Fruit fly (Drosophila melanogaster) whole organism, embryonic: ENCODE results near the gene Hecw.

Experiments used
- ATbp ChIP-seq: fragments of 200-800 bp; sonication (Bioruptor generic); optimal IDR thresholded peaks from 2 replicates; lab custom pipeline; 2017; ENCODE audit warnings: missing biosample characterization, mild to moderate bottlenecking, missing genetic modification characterization, missing genetic modification reagents
- Asciz ChIP-seq: fragments of 200-800 bp; sonication (Bioruptor generic); optimal IDR thresholded peaks from 2 replicates; lab custom pipeline; 2017; ENCODE audit warnings: missing biosample characterization, mild to moderate bottlenecking, missing genetic modification characterization, missing genetic modification reagents
- Atf6 ChIP-seq: fragments of 200-800 bp; sonication (Bioruptor generic); IDR thresholded peaks from 2 replicates; pipeline ENCODE4 v1.3.6; 2022; ENCODE audit warnings: missing biosample characterization, missing genetic modification characterization
- CG10543 ChIP-seq: fragments of 200-800 bp; sonication (Bioruptor generic); optimal IDR thresholded peaks from 3 replicates; lab custom pipeline; 2017; ENCODE audit warnings: missing biosample characterization, mild to moderate bottlenecking, missing genetic modification characterization, moderate library complexity
- CG12236 ChIP-seq: fragments of 200-800 bp; sonication (Bioruptor generic); optimal IDR thresholded peaks from 2 replicates; lab custom pipeline; 2016; ENCODE audit warnings: missing biosample characterization, missing genetic modification characterization
- CG12942 ChIP-seq: fragments of 200-800 bp; sonication (Bioruptor generic); optimal IDR thresholded peaks from 3 replicates; lab custom pipeline; 2016; ENCODE audit warnings: missing biosample characterization, missing genetic modification characterization
- CG13624 ChIP-seq: fragments of 200-800 bp; sonication (Bioruptor generic); optimal IDR thresholded peaks from 2 replicates; lab custom pipeline; 2016; ENCODE audit warnings: missing biosample characterization, missing genetic modification characterization
- CG14050 ChIP-seq: fragments of 200-800 bp; sonication (Bioruptor generic); IDR thresholded peaks from 3 replicates; pipeline ENCODE4 v1.3.6; 2022; ENCODE audit warnings: missing biosample characterization, missing genetic modification characterization
- CG14441 ChIP-seq: fragments of 200-800 bp; sonication (Bioruptor generic); IDR thresholded peaks from 2 replicates; pipeline ENCODE4 v1.3.6; 2022; ENCODE audit warnings: missing biosample characterization, missing genetic modification characterization
- CG15269 ChIP-seq: fragments of 200-800 bp; sonication (Bioruptor generic); optimal IDR thresholded peaks from 2 replicates; lab custom pipeline; 2018; ENCODE audit warnings: missing biosample characterization, mild to moderate bottlenecking, missing genetic modification characterization, moderate library complexity
- CG1647 ChIP-seq: fragments of 200-800 bp; sonication (Bioruptor generic); optimal IDR thresholded peaks from 3 replicates; lab custom pipeline; 2016; ENCODE audit warnings: missing biosample characterization, missing genetic modification characterization
- CG16779 ChIP-seq: fragments of 200-800 bp; sonication (Bioruptor generic); IDR thresholded peaks from 2 replicates; pipeline ENCODE4 v1.3.6; 2022; ENCODE audit warnings: missing biosample characterization, missing genetic modification characterization
- CG16813 ChIP-seq: fragments of 200-800 bp; sonication (Bioruptor generic); IDR thresholded peaks from 3 replicates; pipeline ENCODE4 v1.3.6; 2022; ENCODE audit warnings: missing biosample characterization, missing genetic modification characterization; ENCODE audit not compliant: partially characterized antibody
- CG17361 ChIP-seq: fragments of 200-800 bp; sonication (Bioruptor generic); IDR thresholded peaks from 3 replicates; pipeline ENCODE4 v1.3.6; 2022; ENCODE audit warnings: missing biosample characterization, missing genetic modification characterization
- CG1832 ChIP-seq: fragments of 200-800 bp; sonication (Bioruptor generic); optimal IDR thresholded peaks from 2 replicates; lab custom pipeline; 2017; ENCODE audit warnings: missing biosample characterization, mild to moderate bottlenecking, missing genetic modification characterization, inconsistent platforms
- CG33557 ChIP-seq: fragments of 200-800 bp; sonication (Bioruptor generic); optimal IDR thresholded peaks from 2 replicates; lab custom pipeline; 2019; ENCODE audit warnings: missing biosample characterization, mild to moderate bottlenecking, missing genetic modification characterization, moderate library complexity
- CG3838 ChIP-seq: fragments of 200-800 bp; sonication (Bioruptor generic); optimal IDR thresholded peaks from 3 replicates; lab custom pipeline; 2016; ENCODE audit warnings: missing biosample characterization, missing genetic modification characterization
- CG7963 ChIP-seq: fragments of 200-800 bp; sonication (Bioruptor generic); IDR thresholded peaks from 3 replicates; pipeline ENCODE4 v1.3.6; 2022; ENCODE audit warnings: missing biosample characterization, missing genetic modification characterization; ENCODE audit not compliant: partially characterized antibody
- CG8089 ChIP-seq: fragments of 200-800 bp; sonication (Bioruptor generic); optimal IDR thresholded peaks from 3 replicates; lab custom pipeline; 2016; ENCODE audit warnings: missing biosample characterization, missing genetic modification characterization
- CG9797 ChIP-seq: fragments of 200-800 bp; sonication (Bioruptor generic); optimal IDR thresholded peaks from 3 replicates; lab custom pipeline; 2018; ENCODE audit warnings: missing biosample characterization, mild to moderate bottlenecking, missing genetic modification characterization
- D19A ChIP-seq: fragments of 200-800 bp; optimal IDR thresholded peaks from 3 replicates; lab custom pipeline; 2019; ENCODE audit warnings: missing biosample characterization, mild to moderate bottlenecking, missing genetic modification characterization, moderate library complexity
- Dref ChIP-seq: fragments of 200-800 bp; sonication (Bioruptor generic); IDR thresholded peaks from 2 replicates; pipeline ENCODE4 v1.3.6; 2022; ENCODE audit warnings: missing biosample characterization, missing genetic modification characterization
- Fer1 ChIP-seq: fragments of 200-800 bp; sonication (Bioruptor generic); optimal IDR thresholded peaks from 2 replicates; lab custom pipeline; 2017; ENCODE audit warnings: missing biosample characterization, mild to moderate bottlenecking, missing genetic modification characterization
- Hand ChIP-seq: fragments of 200-800 bp; sonication (Bioruptor generic); optimal IDR thresholded peaks from 2 replicates; lab custom pipeline; 2017; ENCODE audit warnings: mild to moderate bottlenecking, missing biosample characterization, missing genetic modification reagents, missing genetic modification characterization
- HmgD ChIP-seq: fragments of 200-800 bp; sonication (Bioruptor generic); optimal IDR thresholded peaks from 3 replicates; lab custom pipeline; 2016; ENCODE audit warnings: missing biosample characterization, missing genetic modification characterization
- HmgZ ChIP-seq: fragments of 200-800 bp; sonication (Bioruptor generic); optimal IDR thresholded peaks from 2 replicates; lab custom pipeline; 2018; ENCODE audit warnings: missing biosample characterization, mild to moderate bottlenecking, missing genetic modification characterization
- Hmx ChIP-seq: fragments of 200-800 bp; sonication (Bioruptor generic); optimal IDR thresholded peaks from 2 replicates; lab custom pipeline; 2016; ENCODE audit warnings: missing biosample characterization, missing genetic modification characterization
- Sry-δ ChIP-seq: fragments of 200-800 bp; sonication (Bioruptor generic); optimal IDR thresholded peaks from 2 replicates; lab custom pipeline; 2016; ENCODE audit warnings: missing biosample characterization, missing genetic modification characterization
- ap ChIP-seq: fragments of 200-800 bp; sonication (Bioruptor generic); IDR thresholded peaks from 2 replicates; pipeline ENCODE4 v1.3.6; 2022; ENCODE audit warnings: missing biosample characterization, missing genetic modification characterization
- crol ChIP-seq: fragments of 200-800 bp; sonication (Bioruptor generic); IDR thresholded peaks from 2 replicates; pipeline ENCODE4 v1.3.6; 2022; ENCODE audit warnings: missing biosample characterization, missing genetic modification characterization
- disco-r ChIP-seq: fragments of 200-800 bp; sonication (Bioruptor generic); optimal IDR thresholded peaks from 2 replicates; lab custom pipeline; 2016; ENCODE audit warnings: missing biosample characterization, missing genetic modification characterization
- dpn ChIP-seq, 2 experiments: fragments of 200-800 bp; sonication (Bioruptor generic); optimal IDR thresholded peaks; 3 replicates each; lab custom pipeline; 2016; ENCODE audit warnings: missing biosample characterization in 2 of 2, missing genetic modification characterization in 2 of 2
- ewg ChIP-seq: fragments of 200-800 bp; sonication (Bioruptor generic); optimal IDR thresholded peaks from 3 replicates; lab custom pipeline; 2017; ENCODE audit warnings: mild to moderate bottlenecking, missing biosample characterization, missing genetic modification reagents, missing genetic modification characterization
- gt ChIP-seq: fragments of 200-800 bp; sonication (Bioruptor generic); IDR thresholded peaks from 2 replicates; pipeline ENCODE4 v1.3.6; 2022; ENCODE audit warnings: missing biosample characterization, missing genetic modification characterization
- her ChIP-seq: fragments of 200-800 bp; sonication (Bioruptor generic); optimal IDR thresholded peaks from 2 replicates; lab custom pipeline; 2016; ENCODE audit warnings: missing biosample characterization, missing genetic modification characterization
- jumu ChIP-seq: fragments of 200-800 bp; sonication (Bioruptor generic); optimal IDR thresholded peaks from 3 replicates; lab custom pipeline; 2016; ENCODE audit warnings: missing biosample characterization, missing genetic modification characterization
- kay ChIP-seq: fragments of 200-800 bp; sonication (Bioruptor generic); optimal IDR thresholded peaks from 2 replicates; lab custom pipeline; 2016; ENCODE audit warnings: missing biosample characterization, missing genetic modification characterization
- kni ChIP-seq: fragments of 200-800 bp; sonication (Bioruptor generic); optimal IDR thresholded peaks from 3 replicates; lab custom pipeline; 2017; ENCODE audit warnings: mild to moderate bottlenecking, missing biosample characterization, missing genetic modification reagents, missing genetic modification characterization
- knrl ChIP-seq: fragments of 200-800 bp; sonication (Bioruptor generic); IDR thresholded peaks from 3 replicates; pipeline ENCODE4 v1.3.6; 2022; ENCODE audit warnings: missing biosample characterization, missing genetic modification characterization; ENCODE audit not compliant: partially characterized antibody
- otp ChIP-seq: fragments of 200-800 bp; sonication (Bioruptor generic); IDR thresholded peaks from 3 replicates; pipeline ENCODE4, ENCODE4 v1.3.6; 2022; ENCODE audit warnings: missing biosample characterization, missing genetic modification characterization
- pnt ChIP-seq: fragments of 200-800 bp; sonication (Bioruptor generic); optimal IDR thresholded peaks from 3 replicates; lab custom pipeline; 2016; ENCODE audit warnings: missing biosample characterization, missing genetic modification characterization
- psq ChIP-seq: fragments of 200-800 bp; sonication (Bioruptor generic); optimal IDR thresholded peaks from 2 replicates; lab custom pipeline; 2017; ENCODE audit warnings: missing biosample characterization, missing genetic modification characterization
- sens-2 ChIP-seq: fragments of 200-800 bp; sonication (Bioruptor generic); IDR thresholded peaks from 2 replicates; pipeline ENCODE4 v1.3.6; 2022; ENCODE audit warnings: missing biosample characterization, missing genetic modification characterization
- ssp ChIP-seq: fragments of 200-800 bp; sonication (Bioruptor generic); IDR thresholded peaks from 2 replicates; pipeline ENCODE4 v1.3.6; 2022; ENCODE audit warnings: missing biosample characterization, missing genetic modification characterization
- stwl ChIP-seq: fragments of 200-800 bp; sonication (Bioruptor generic); optimal IDR thresholded peaks from 3 replicates; lab custom pipeline; 2018; ENCODE audit warnings: missing biosample characterization, mild to moderate bottlenecking, missing genetic modification characterization, moderate library complexity
- sug ChIP-seq: fragments of 200-800 bp; optimal IDR thresholded peaks from 2 replicates; lab custom pipeline; 2019; ENCODE audit warnings: missing biosample characterization, mild to moderate bottlenecking, missing genetic modification characterization, moderate library complexity
- tll ChIP-seq, 2 experiments: fragments of 200-800 bp in 1 of 2; fragments of >200 bp in 1 of 2; sonication (Bioruptor generic) in 1 of 2; optimal IDR thresholded peaks; 2 replicates each; lab custom pipeline; 2017 to 2019; ENCODE audit warnings: missing biosample characterization in 2 of 2, missing genetic modification characterization in 2 of 2, mild to moderate bottlenecking in 1 of 2, moderate library complexity in 1 of 2
- toy ChIP-seq: fragments of 200-800 bp; sonication (Bioruptor generic); IDR thresholded peaks from 2 replicates; pipeline ENCODE4 v1.3.6; 2022; ENCODE audit warnings: missing biosample characterization, missing genetic modification characterization
- zen ChIP-seq: fragments of 200-800 bp; sonication (Bioruptor generic); optimal IDR thresholded peaks from 3 replicates; lab custom pipeline; 2018; ENCODE audit warnings: missing biosample characterization, mild to moderate bottlenecking, missing genetic modification characterization, moderate library complexity
- zen2 ChIP-seq: fragments of 200-800 bp; sonication (Bioruptor generic); IDR thresholded peaks from 3 replicates; pipeline ENCODE4 v1.3.6; 2022; ENCODE audit warnings: missing biosample characterization, missing genetic modification characterization; ENCODE audit not compliant: partially characterized antibody

Hecw gene

dm6 chrX:9608727-9609419 lies at the start of gene Hecw, which contains the start of gene LysRS (continued):
- TF ChIP-seq CG14050 (no peak), CG17361 (GFP tag; lab: Robert Waterston, UW) (no peak), ewg (GFP tag; lab: Kevin White, UChicago) (no peak), CG13624 (GFP tag; lab: Kevin White, UChicago) (peak; percentile 13), ssp (GFP tag; lab: Robert Waterston, UW) (no peak), her (GFP tag; lab: Kevin White, UChicago) (no peak), disco-r (no peak), CG12236 (GFP tag; lab: Kevin White, UChicago) (no peak), Hand (no peak), D19A (tag; lab: Kevin White, UChicago) (no peak), kay (GFP tag; lab: Kevin White, UChicago) (no peak), Asciz (GFP tag; lab: Kevin White, UChicago) (no peak), zen2 (GFP tag; lab: Robert Waterston, UW) (0 out of 3 replicates have a peak, but pooled peaks have one; percentile 18), ATbp (GFP tag; lab: Kevin White, UChicago) (no peak), CG9797 (GFP tag; lab: Kevin White, UChicago) (peak; percentile 84), CG15269 (tag; lab: Kevin White, UChicago) (no peak), CG33557 (GFP tag; lab: Kevin White, UChicago) (no peak), sens-2 (GFP tag; lab: Robert Waterston, UW) (no peak), CG16779 (GFP tag; lab: Robert Waterston, UW) (no peak), toy (GFP tag; lab: Robert Waterston, UW) (no peak), dpn (GFP tag; optimal IDR thresholded peaks at IDR 0.05; lab: Kevin White, UChicago) (no peak), Sry-δ (GFP tag; lab: Kevin White, UChicago) (peak; percentile 49), psq (GFP tag; lab: Kevin White, UChicago) (no peak), zen (no peak), HmgZ (peak; percentile 44), HmgD (GFP tag; lab: Kevin White, UChicago) (peak; percentile 8), otp (no peak), CG1647 (no peak), kni (GFP tag; lab: Kevin White, UChicago) (peak; percentile 51), knrl (GFP tag; lab: Robert Waterston, UW) (no peak), CG7963 (GFP tag; lab: Robert Waterston, UW) (no peak), CG16813 (GFP tag; lab: Robert Waterston, UW) (no peak), CG10543 (GFP tag; lab: Kevin White, UChicago) (no peak), Atf6 (GFP tag; lab: Robert Waterston, UW) (no peak), Fer1 (GFP tag; lab: Kevin White, UChicago) (no peak), CG8089 (GFP tag; lab: Kevin White, UChicago) (no peak), stwl (tag; lab: Kevin White, UChicago) (peak; percentile 48), CG12942 (GFP tag; lab: Kevin White, UChicago) (no peak), Hmx (no peak), sug (tag; lab: Kevin White, UChicago) (peak; percentile 42), pnt (no peak), crol (GFP tag; lab: Robert Waterston, UW) (peak; percentile 88), Dref (GFP tag; lab: Robert Waterston, UW) (peak; percentile 52), ap (GFP tag; lab: Robert Waterston, UW) (no peak), CG1832 (no peak), CG14441 (GFP tag; lab: Robert Waterston, UW) (no peak), tll (GFP tag; optimal IDR thresholded peaks at IDR 0.05; lab: Kevin White, UChicago) (no peak), CG3838 (GFP tag; lab: Kevin White, UChicago) (no peak), gt (no peak), jumu (GFP tag; lab: Kevin White, UChicago) (no peak)
